Fruit fly (Drosophila melanogaster) whole organism, prepupa: ENCODE measurements around the gene Mpp6.

Experiments used
- Blimp-1 ChIP-seq: fragments of 200-800 bp; sonication (Bioruptor generic); optimal IDR thresholded peaks from 3 replicates; lab custom pipeline; 2017; ENCODE audit warnings: missing biosample characterization, missing genetic modification characterization, mild to moderate bottlenecking, moderate library complexity, missing genetic modification reagents
- CG10631 ChIP-seq: fragments of 200-800 bp; sonication (Bioruptor generic); optimal IDR thresholded peaks from 2 replicates; lab custom pipeline; 2016; ENCODE audit warnings: missing biosample characterization, missing genetic modification characterization
- CG10669 ChIP-seq: fragments of 200-800 bp; sonication (Bioruptor generic); optimal IDR thresholded peaks from 3 replicates; lab custom pipeline; 2018; ENCODE audit warnings: missing biosample characterization, mild to moderate bottlenecking, missing genetic modification characterization, moderate library complexity
- CG11294 ChIP-seq: fragments of 200-800 bp; sonication (Bioruptor generic); IDR thresholded peaks from 2 replicates; pipeline ENCODE4 v1.3.6; 2022; ENCODE audit warnings: missing biosample characterization, missing genetic modification characterization
- CG11902 ChIP-seq: fragments of 200-800 bp; sonication (Bioruptor generic); optimal IDR thresholded peaks from 3 replicates; lab custom pipeline; 2016; ENCODE audit warnings: missing biosample characterization, missing genetic modification characterization
- CG1621 ChIP-seq: fragments of 200-800 bp; sonication (Bioruptor generic); optimal IDR thresholded peaks from 3 replicates; lab custom pipeline; 2018; ENCODE audit warnings: missing biosample characterization, mild to moderate bottlenecking, missing genetic modification characterization
- CG16779 ChIP-seq: fragments of 200-800 bp; sonication (Bioruptor generic); optimal IDR thresholded peaks from 3 replicates; lab custom pipeline; 2017; ENCODE audit warnings: missing biosample characterization, mild to moderate bottlenecking, missing genetic modification characterization
- CG3032 ChIP-seq: fragments of 200-800 bp; optimal IDR thresholded peaks from 2 replicates; lab custom pipeline; 2019; ENCODE audit warnings: missing biosample characterization, mild to moderate bottlenecking, missing genetic modification characterization, moderate library complexity
- CG31627 ChIP-seq: fragments of 200-800 bp; sonication (Bioruptor generic); optimal IDR thresholded peaks from 3 replicates; lab custom pipeline; 2016; ENCODE audit warnings: missing biosample characterization, missing genetic modification characterization
- CG6276 ChIP-seq: fragments of 200-800 bp; sonication (Bioruptor generic); optimal IDR thresholded peaks from 2 replicates; lab custom pipeline; 2017; ENCODE audit warnings: missing biosample characterization, mild to moderate bottlenecking, missing genetic modification characterization
- CG6808 ChIP-seq: fragments of 200-800 bp; sonication (Bioruptor generic); optimal IDR thresholded peaks from 3 replicates; lab custom pipeline; 2017; ENCODE audit warnings: missing biosample characterization, missing genetic modification characterization, mild to moderate bottlenecking, moderate library complexity, missing genetic modification reagents
- CG6854 ChIP-seq: fragments of 200-800 bp; sonication (Bioruptor generic); optimal IDR thresholded peaks from 2 replicates; lab custom pipeline; 2017; ENCODE audit warnings: missing biosample characterization, mild to moderate bottlenecking, missing genetic modification characterization
- CG7368 ChIP-seq: fragments of 200-800 bp; sonication (Bioruptor generic); optimal IDR thresholded peaks from 3 replicates; lab custom pipeline; 2016; ENCODE audit warnings: missing biosample characterization, missing genetic modification characterization
- CG8119 ChIP-seq: fragments of 200-800 bp; sonication (Bioruptor generic); IDR thresholded peaks from 3 replicates; pipeline ENCODE4 v1.3.6; 2022; ENCODE audit warnings: missing biosample characterization, missing genetic modification characterization
- CG8632 ChIP-seq: fragments of 200-800 bp; sonication (Bioruptor generic); optimal IDR thresholded peaks from 3 replicates; lab custom pipeline; 2016; ENCODE audit warnings: missing biosample characterization, missing genetic modification characterization
- Eip78C ChIP-seq: fragments of 200-800 bp; sonication (Bioruptor generic); peaks from one replicate; lab custom pipeline; 2016; ENCODE audit warnings: missing biosample characterization, missing genetic modification characterization
- Ets21C ChIP-seq: fragments of 200-800 bp; sonication (Bioruptor generic); optimal IDR thresholded peaks from 3 replicates; lab custom pipeline; 2016; ENCODE audit warnings: missing biosample characterization, missing genetic modification characterization
- Ets96B ChIP-seq: fragments of 200-800 bp; optimal IDR thresholded peaks from 2 replicates; lab custom pipeline; 2019; ENCODE audit warnings: missing biosample characterization, mild to moderate bottlenecking, missing genetic modification characterization, moderate library complexity
- Gug ChIP-seq: fragments of 200-800 bp; sonication (Bioruptor generic); IDR thresholded peaks from 2 replicates; pipeline ENCODE4 v1.3.6; 2022; ENCODE audit warnings: missing biosample characterization, missing genetic modification characterization
- Hr38 ChIP-seq: sonication (Bioruptor generic); optimal IDR thresholded peaks from 2 replicates; lab custom pipeline; 2016; ENCODE audit warnings: missing biosample characterization, missing genetic modification characterization
- Hr39 ChIP-seq: fragments of 200-800 bp; sonication (Bioruptor generic); optimal IDR thresholded peaks from 2 replicates; lab custom pipeline; 2016; ENCODE audit warnings: missing biosample characterization, missing genetic modification characterization
- Lpt ChIP-seq: fragments of 200-800 bp; sonication (Bioruptor generic); optimal IDR thresholded peaks from 3 replicates; lab custom pipeline; 2016; ENCODE audit warnings: missing biosample characterization, missing genetic modification characterization
- Met ChIP-seq: fragments of 200-800 bp; sonication (Bioruptor generic); optimal IDR thresholded peaks from 3 replicates; lab custom pipeline; 2016; ENCODE audit warnings: missing biosample characterization, missing genetic modification characterization
- OdsH ChIP-seq: fragments of 200-800 bp; sonication (Bioruptor generic); optimal IDR thresholded peaks from 3 replicates; lab custom pipeline; 2016; ENCODE audit warnings: missing biosample characterization, missing genetic modification characterization
- Smox ChIP-seq: fragments of 200-800 bp; sonication (Bioruptor generic); optimal IDR thresholded peaks from 3 replicates; lab custom pipeline; 2016; ENCODE audit warnings: missing biosample characterization, missing genetic modification characterization
- Sox102F ChIP-seq: fragments of 200-800 bp; sonication (Bioruptor generic); optimal IDR thresholded peaks from 2 replicates; lab custom pipeline; 2016; ENCODE audit warnings: missing biosample characterization, mild to moderate bottlenecking, missing genetic modification characterization
- Sox14 ChIP-seq: fragments of 200-800 bp; sonication (Bioruptor generic); optimal IDR thresholded peaks from 3 replicates; lab custom pipeline; 2016; ENCODE audit warnings: missing biosample characterization, missing genetic modification characterization
- Sox15 ChIP-seq: fragments of 200-800 bp; sonication (Bioruptor generic); optimal IDR thresholded peaks from 3 replicates; lab custom pipeline; 2016; ENCODE audit warnings: missing biosample characterization, missing genetic modification characterization
- acj6 ChIP-seq: fragments of 200-800 bp; sonication (Bioruptor generic); optimal IDR thresholded peaks from 3 replicates; lab custom pipeline; 2016; ENCODE audit warnings: missing biosample characterization, missing genetic modification characterization
- cyc ChIP-seq: fragments of 200-800 bp; sonication (Bioruptor generic); optimal IDR thresholded peaks from 3 replicates; lab custom pipeline; 2016; ENCODE audit warnings: missing biosample characterization, missing genetic modification characterization
- dac ChIP-seq: fragments of 200-800 bp; sonication (Bioruptor generic); optimal IDR thresholded peaks from 2 replicates; lab custom pipeline; 2017; ENCODE audit warnings: missing biosample characterization, mild to moderate bottlenecking, missing genetic modification characterization
- eg ChIP-seq: fragments of 200-800 bp; sonication (Bioruptor generic); IDR thresholded peaks from 3 replicates; pipeline ENCODE4 v1.3.6; 2022; ENCODE audit warnings: missing biosample characterization, missing genetic modification characterization
- esn ChIP-seq: fragments of 200-800 bp; sonication (Bioruptor generic); optimal IDR thresholded peaks from 2 replicates; lab custom pipeline; 2016; ENCODE audit warnings: missing biosample characterization, mild to moderate bottlenecking, missing genetic modification characterization, moderate library complexity
- fd85E ChIP-seq: fragments of 200-800 bp; sonication (Bioruptor generic); optimal IDR thresholded peaks from 3 replicates; lab custom pipeline; 2016; ENCODE audit warnings: missing biosample characterization, missing genetic modification characterization
- fkh ChIP-seq: fragments of 200-800 bp; sonication (Bioruptor generic); optimal IDR thresholded peaks from 3 replicates; lab custom pipeline; 2017; ENCODE audit warnings: missing biosample characterization, mild to moderate bottlenecking, missing genetic modification characterization, moderate library complexity
- lz ChIP-seq: fragments of 200-800 bp; sonication (Bioruptor generic); optimal IDR thresholded peaks from 3 replicates; lab custom pipeline; 2016; ENCODE audit warnings: missing biosample characterization, missing genetic modification characterization
- salr ChIP-seq, 2 experiments: fragments of 200-800 bp; sonication (Bioruptor generic); optimal IDR thresholded peaks; 3 replicates each; lab custom pipeline; 2016 to 2018; ENCODE audit warnings: missing biosample characterization in 2 of 2, missing genetic modification characterization in 2 of 2, mild to moderate bottlenecking in 1 of 2
- spab ChIP-seq: fragments of 200-800 bp; sonication (Bioruptor generic); optimal IDR thresholded peaks from 2 replicates; lab custom pipeline; 2017; ENCODE audit warnings: missing biosample characterization, mild to moderate bottlenecking, missing genetic modification characterization, missing genetic modification reagents
- svp ChIP-seq: fragments of 200-800 bp; sonication (Bioruptor generic); peaks from one replicate; lab custom pipeline; 2016; ENCODE audit warnings: missing biosample characterization, missing genetic modification characterization

Mpp6 gene

DNA sequence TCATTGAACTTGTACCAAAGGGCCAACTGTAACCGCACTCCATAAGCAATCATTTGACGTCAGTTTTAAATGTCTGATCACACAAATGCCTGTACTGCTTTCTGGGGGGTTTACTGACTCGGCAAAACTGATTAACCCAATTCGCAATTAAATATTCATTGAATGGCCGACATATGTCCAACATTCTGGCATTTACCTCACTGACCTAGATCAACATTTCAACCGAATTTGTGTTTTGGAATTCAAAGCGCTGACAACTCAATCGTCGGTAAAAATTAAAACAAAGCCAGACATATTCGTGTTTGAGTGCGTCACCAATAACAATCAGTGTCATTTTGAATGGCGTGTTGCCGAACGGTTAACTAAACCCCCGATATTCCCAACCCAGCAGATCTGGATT, 40.4 kb upstream of the Mpp6 start:
- TF ChIP-seq CG6808 (GFP tag; lab: Kevin White, UChicago) (no peak), CG10631 (GFP tag; lab: Kevin White, UChicago) (no peak), Met (GFP tag; lab: Kevin White, UChicago) (no peak), CG31627 (no peak), CG11902 (GFP tag; lab: Kevin White, UChicago) (no peak), CG10669 (GFP tag; lab: Kevin White, UChicago) (no peak), cyc (GFP tag; lab: Kevin White, UChicago) (no peak)

DNA sequence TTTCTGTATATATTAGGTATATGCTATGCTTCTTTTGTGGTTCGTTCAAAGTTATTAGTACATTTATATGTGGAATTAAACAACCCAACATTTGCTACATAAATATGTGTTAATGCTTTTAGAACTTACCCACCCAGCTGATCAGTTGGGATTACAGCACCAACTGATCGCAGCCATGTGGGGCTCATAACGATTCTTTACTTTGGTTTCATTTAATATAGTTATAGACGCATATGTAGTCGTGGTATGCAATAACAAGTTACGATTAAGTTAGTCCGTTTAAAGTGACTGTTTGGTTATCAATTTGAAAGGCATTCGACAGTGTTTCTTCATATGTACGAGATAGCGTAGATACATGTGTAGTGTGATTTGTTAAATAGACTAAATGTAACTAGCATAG, 20.3 kb upstream of the Mpp6 start:
- no peak for TF ChIP-seq acj6 (GFP tag; lab: Kevin White, UChicago)
- TF ChIP-seq Gug, result no peak
- no peak for TF ChIP-seq CG6854 (GFP tag; lab: Kevin White, UChicago)
- TF ChIP-seq spab (GFP tag; lab: Kevin White, UChicago), result no peak
- no peak for TF ChIP-seq CG7368 (GFP tag; lab: Kevin White, UChicago)
- no peak for TF ChIP-seq CG11294 (GFP tag; lab: Robert Waterston, UW)
- no peak for TF ChIP-seq salr (GFP tag; optimal IDR thresholded peaks at IDR 0.05; lab: Kevin White, UChicago)
- no peak for TF ChIP-seq OdsH (GFP tag; lab: Kevin White, UChicago)
- no peak for TF ChIP-seq fkh
- TF ChIP-seq CG10669 (GFP tag; lab: Kevin White, UChicago), result no peak
- TF ChIP-seq svp, result no peak
- TF ChIP-seq Sox102F (GFP tag; lab: Kevin White, UChicago), result no peak
- no peak for TF ChIP-seq CG6276 (GFP tag; lab: Kevin White, UChicago)
- TF ChIP-seq esn (GFP tag; lab: Kevin White, UChicago), result no peak
- no peak for TF ChIP-seq CG8632 (GFP tag; lab: Kevin White, UChicago)
- no peak for TF ChIP-seq fd85E

DNA sequence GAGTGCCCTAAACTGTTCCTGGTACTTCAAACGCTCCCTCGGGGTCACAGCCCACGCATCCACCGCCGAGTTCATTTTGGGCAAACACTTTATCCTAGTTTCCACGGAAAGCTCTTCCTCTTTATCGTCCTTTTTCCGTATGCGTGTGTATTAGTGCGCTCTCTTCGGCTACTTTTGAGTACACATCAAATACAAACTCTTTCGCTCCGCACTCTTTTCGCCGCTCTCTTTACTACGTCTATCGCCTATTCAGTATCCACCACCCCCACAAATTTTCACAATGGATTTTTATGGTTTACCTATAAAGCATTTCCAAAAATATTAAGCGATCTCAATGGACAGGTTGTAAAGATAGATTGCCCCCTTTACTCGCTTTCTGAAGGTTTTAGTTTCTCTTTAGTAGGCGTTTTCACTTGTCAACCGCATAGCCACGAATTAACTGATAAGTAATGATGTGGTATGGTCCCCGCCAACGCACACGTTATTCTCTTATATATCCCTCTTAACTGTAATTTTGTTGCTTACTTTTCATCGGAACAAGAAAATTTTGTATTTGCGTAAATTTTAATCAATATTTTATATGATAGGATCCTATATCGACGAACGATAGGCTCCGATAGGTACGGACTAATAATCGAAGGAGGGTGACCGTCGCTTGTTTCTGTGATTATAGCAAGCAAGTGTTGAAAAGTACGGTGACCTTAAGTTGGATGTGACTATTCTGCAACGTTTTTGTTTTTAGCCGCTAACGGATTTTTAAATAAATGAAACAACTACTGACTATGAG, 14.2 kb upstream of the Mpp6 start, which contains the start of gene Dap160:
TSS of gene Dap160 (minus strand) at position 634 of the 787 bp plus-strand sequence.
- TF ChIP-seq Sox14 (peak; percentile 9), esn (GFP tag; lab: Kevin White, UChicago) (peak; percentile 12), fd85E (peak; percentile 36), CG6808 (GFP tag; lab: Kevin White, UChicago) (no peak)

DNA sequence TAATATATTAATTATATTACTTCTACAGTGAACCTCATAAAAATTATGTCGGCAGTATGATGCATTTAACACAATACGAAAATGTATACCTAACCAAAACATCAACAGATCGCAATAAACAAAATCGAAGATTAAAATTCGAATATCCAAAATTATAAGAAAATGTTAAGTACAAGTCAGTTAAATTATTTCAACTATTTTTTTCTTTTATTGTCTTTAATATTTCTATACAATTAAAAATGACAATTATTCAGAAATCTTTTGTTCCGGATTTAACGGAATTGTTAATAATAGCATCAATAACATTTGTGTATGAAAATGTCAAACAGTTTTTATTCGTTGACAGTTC, 13.6 kb upstream of the Mpp6 start:
- no peak for TF ChIP-seq fd85E
- TF ChIP-seq dac (GFP tag; lab: Kevin White, UChicago), result no peak
- TF ChIP-seq CG1621 (tag; lab: Kevin White, UChicago), result no peak
- TF ChIP-seq Smox (GFP tag; lab: Kevin White, UChicago), result no peak
- TF ChIP-seq CG7368 (GFP tag; lab: Kevin White, UChicago), result no peak
- no peak for TF ChIP-seq CG8632 (GFP tag; lab: Kevin White, UChicago)
- no peak for TF ChIP-seq Ets96B
- no peak for TF ChIP-seq esn (GFP tag; lab: Kevin White, UChicago)
- no peak for TF ChIP-seq CG8119 (GFP tag; lab: Robert Waterston, UW)
- TF ChIP-seq CG31627, result no peak
- TF ChIP-seq Sox102F (GFP tag; lab: Kevin White, UChicago), result no peak
- no peak for TF ChIP-seq Blimp-1
- TF ChIP-seq spab (GFP tag; lab: Kevin White, UChicago), result no peak
- no peak for TF ChIP-seq CG16779 (tag; lab: Kevin White, UChicago)
- no peak for TF ChIP-seq Lpt (GFP tag; lab: Kevin White, UChicago)
- TF ChIP-seq, all 60 proteins: peak for 0

DNA sequence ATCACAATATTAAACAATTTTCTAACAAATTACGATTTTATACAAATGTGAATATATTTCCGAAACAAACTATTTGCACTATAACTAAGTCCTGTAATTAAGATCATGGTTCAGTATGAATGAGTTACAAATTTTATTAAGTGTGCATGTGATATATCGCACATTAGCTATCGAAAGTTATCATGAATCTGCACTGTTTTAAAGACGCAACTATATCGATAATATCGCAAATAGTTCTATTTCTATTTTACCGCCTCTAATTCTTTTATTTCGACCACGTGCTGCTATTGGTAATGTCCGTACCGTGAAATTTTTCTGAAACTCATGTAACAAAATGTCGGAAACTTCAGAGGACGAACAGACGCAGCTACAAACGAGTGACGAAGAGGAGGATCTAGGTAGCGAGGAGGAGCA, 13.1 kb upstream of the Mpp6 start, which contains the start of gene pths:
TSS of gene pths (plus strand) at position 258 of the 414 bp plus-strand sequence.
- peak; percentile 42 for TF ChIP-seq CG3032 (tag; lab: Kevin White, UChicago)
- TF ChIP-seq cyc (GFP tag; lab: Kevin White, UChicago), result peak; percentile 44
- TF ChIP-seq eg, result no peak
- peak; percentile 59 for TF ChIP-seq CG31627
- TF ChIP-seq CG10631 (GFP tag; lab: Kevin White, UChicago), result no peak
- peak; percentile 64 for TF ChIP-seq Hr39 (GFP tag; lab: Kevin White, UChicago)
- TF ChIP-seq esn (GFP tag; lab: Kevin White, UChicago), result peak; percentile 26
- peak; percentile 16 for TF ChIP-seq lz
- TF ChIP-seq acj6 (GFP tag; lab: Kevin White, UChicago), result no peak
- TF ChIP-seq Sox15 (GFP tag; lab: Kevin White, UChicago), result peak; percentile 22
- no peak for TF ChIP-seq Gug
- TF ChIP-seq CG11902 (GFP tag; lab: Kevin White, UChicago), result peak; percentile 32
- no peak for TF ChIP-seq Hr38 (GFP tag; lab: Kevin White, UChicago)
- TF ChIP-seq CG6808 (GFP tag; lab: Kevin White, UChicago), result no peak
- peak; percentile 62 for TF ChIP-seq Eip78C (GFP tag; lab: Kevin White, UChicago)
- TF ChIP-seq Ets21C (GFP tag; lab: Kevin White, UChicago), result peak; percentile 29
